Fruit fly (Drosophila melanogaster) whole organism, pupa: ENCODE data around the gene lilli.

Experiments
- CG10348 ChIP-seq: fragments of 200-800 bp; sonication (Bioruptor generic); IDR thresholded peaks from 2 replicates; pipeline ENCODE4 v1.3.6; 2022; ENCODE audit warnings: missing biosample characterization, missing genetic modification characterization
- CG12605 ChIP-seq: fragments of 200-800 bp; sonication (Bioruptor generic); IDR thresholded peaks from 2 replicates; pipeline ENCODE4 v1.3.6; 2022; ENCODE audit warnings: missing biosample characterization, missing genetic modification characterization
- CG13204 ChIP-seq: fragments of 200-800 bp; sonication (Bioruptor generic); optimal IDR thresholded peaks from 2 replicates; lab custom pipeline; 2018; ENCODE audit warnings: missing biosample characterization, mild to moderate bottlenecking, missing genetic modification characterization, moderate library complexity
- CG14655 ChIP-seq: fragments of 200-800 bp; sonication (Bioruptor generic); optimal IDR thresholded peaks from 3 replicates; lab custom pipeline; 2017; ENCODE audit warnings: mild to moderate bottlenecking, missing biosample characterization, missing genetic modification reagents, missing genetic modification characterization
- CG15710 ChIP-seq: fragments of 200-800 bp; sonication (Bioruptor generic); optimal IDR thresholded peaks from 2 replicates; lab custom pipeline; 2018; ENCODE audit warnings: missing biosample characterization, mild to moderate bottlenecking, missing genetic modification characterization, moderate library complexity
- CG17806 ChIP-seq: fragments of 200-800 bp; sonication (Bioruptor generic); optimal IDR thresholded peaks from 2 replicates; lab custom pipeline; 2018; ENCODE audit warnings: missing biosample characterization, mild to moderate bottlenecking, missing genetic modification characterization, moderate library complexity
- CG32121 ChIP-seq: fragments of 200-800 bp; sonication (Bioruptor generic); IDR thresholded peaks from 2 replicates; pipeline ENCODE4 v1.3.6; 2022; ENCODE audit warnings: missing biosample characterization, missing genetic modification characterization
- CG34367 ChIP-seq: fragments of 200-800 bp; sonication (Bioruptor generic); optimal IDR thresholded peaks from 2 replicates; lab custom pipeline; 2018; ENCODE audit warnings: missing biosample characterization, mild to moderate bottlenecking, missing genetic modification characterization
- CG4496 ChIP-seq: fragments of 200-800 bp; sonication (Bioruptor generic); IDR thresholded peaks from 3 replicates; pipeline ENCODE4 v1.3.6; 2022; ENCODE audit warnings: missing biosample characterization, missing genetic modification characterization
- CG8159 ChIP-seq: fragments of 200-800 bp; sonication (Bioruptor generic); optimal IDR thresholded peaks from 3 replicates; lab custom pipeline; 2018; ENCODE audit warnings: missing biosample characterization, mild to moderate bottlenecking, missing genetic modification characterization, moderate library complexity
- CG8301 ChIP-seq: fragments of 200-800 bp; sonication (Bioruptor generic); optimal IDR thresholded peaks from 2 replicates; lab custom pipeline; 2018; ENCODE audit warnings: missing biosample characterization, mild to moderate bottlenecking, missing genetic modification characterization
- CG9948 ChIP-seq: fragments of 200-800 bp; sonication (Bioruptor generic); optimal IDR thresholded peaks from 2 replicates; lab custom pipeline; 2018; ENCODE audit warnings: missing biosample characterization, mild to moderate bottlenecking, missing genetic modification characterization, moderate library complexity
- D1 ChIP-seq: fragments of 200-800 bp; sonication (Bioruptor generic); optimal IDR thresholded peaks from 2 replicates; lab custom pipeline; 2018; ENCODE audit warnings: missing biosample characterization, mild to moderate bottlenecking, missing genetic modification characterization, moderate library complexity
- EcR ChIP-seq: fragments of 200-800 bp; sonication (Bioruptor generic); optimal IDR thresholded peaks from 3 replicates; lab custom pipeline; 2019; ENCODE audit warnings: missing biosample characterization, missing genetic modification characterization, mild to moderate bottlenecking, moderate library complexity, missing genetic modification reagents
- Ets98B ChIP-seq: fragments of 200-800 bp; sonication (Bioruptor generic); IDR thresholded peaks from 2 replicates; pipeline ENCODE4 v1.3.6; 2022; ENCODE audit warnings: missing biosample characterization, missing genetic modification characterization
- Pif1A ChIP-seq: fragments of 200-800 bp; sonication (Bioruptor generic); optimal IDR thresholded peaks from 3 replicates; lab custom pipeline; 2016; ENCODE audit warnings: missing biosample characterization, missing genetic modification characterization
- Pif1B ChIP-seq: fragments of 200-800 bp; sonication (Bioruptor generic); optimal IDR thresholded peaks from 3 replicates; lab custom pipeline; 2016; ENCODE audit warnings: missing biosample characterization, missing genetic modification characterization
- Snoo ChIP-seq: fragments of 200-800 bp; sonication (Bioruptor generic); optimal IDR thresholded peaks from 3 replicates; lab custom pipeline; 2017; ENCODE audit warnings: missing biosample characterization, mild to moderate bottlenecking, missing genetic modification characterization, inconsistent platforms
- fd96Ca ChIP-seq: fragments of 200-800 bp; sonication (Bioruptor generic); IDR thresholded peaks from 3 replicates; pipeline ENCODE4 v1.3.6; 2022; ENCODE audit warnings: missing biosample characterization, missing genetic modification characterization
- gl ChIP-seq: fragments of 200-800 bp; sonication (Bioruptor generic); optimal IDR thresholded peaks from 2 replicates; lab custom pipeline; 2018; ENCODE audit warnings: missing biosample characterization, mild to moderate bottlenecking, missing genetic modification characterization
- rn ChIP-seq: fragments of 200-800 bp; sonication (Bioruptor generic); IDR thresholded peaks from 2 replicates; pipeline ENCODE4 v1.3.6; 2022; ENCODE audit warnings: missing biosample characterization, missing genetic modification characterization

Gene lilli

DNA sequence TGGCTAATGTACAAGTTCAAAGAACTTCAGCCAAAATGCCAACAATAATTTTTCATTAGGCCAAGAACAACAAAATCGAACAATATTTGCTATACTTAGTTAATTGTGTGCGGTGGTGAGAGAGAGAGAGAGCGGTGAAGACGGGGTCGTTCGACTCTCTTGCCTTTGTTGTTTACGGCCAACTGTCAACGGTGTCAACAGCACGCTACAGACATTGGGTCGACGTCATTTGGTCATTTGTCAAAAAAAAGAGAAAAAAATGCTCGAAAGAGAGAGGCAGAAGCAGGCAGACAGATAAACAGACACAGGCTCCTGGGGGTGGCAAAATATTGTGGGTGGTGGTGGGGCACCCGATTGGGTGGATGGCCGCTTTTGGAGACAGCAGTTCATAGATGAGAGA lies 23.8 kb downstream of the lilli start:
- TF ChIP-seq EcR (GFP tag; lab: Kevin White, UChicago) (no peak), CG8301 (tag; lab: Kevin White, UChicago) (no peak), Snoo (tag; lab: Kevin White, UChicago) (no peak), fd96Ca (GFP tag; lab: Robert Waterston, UW) (no peak), rn (GFP tag; lab: Robert Waterston, UW) (no peak), CG14655 (GFP tag; lab: Kevin White, UChicago) (no peak), gl (tag; lab: Kevin White, UChicago) (no peak), CG13204 (GFP tag; lab: Kevin White, UChicago) (no peak)

DNA sequence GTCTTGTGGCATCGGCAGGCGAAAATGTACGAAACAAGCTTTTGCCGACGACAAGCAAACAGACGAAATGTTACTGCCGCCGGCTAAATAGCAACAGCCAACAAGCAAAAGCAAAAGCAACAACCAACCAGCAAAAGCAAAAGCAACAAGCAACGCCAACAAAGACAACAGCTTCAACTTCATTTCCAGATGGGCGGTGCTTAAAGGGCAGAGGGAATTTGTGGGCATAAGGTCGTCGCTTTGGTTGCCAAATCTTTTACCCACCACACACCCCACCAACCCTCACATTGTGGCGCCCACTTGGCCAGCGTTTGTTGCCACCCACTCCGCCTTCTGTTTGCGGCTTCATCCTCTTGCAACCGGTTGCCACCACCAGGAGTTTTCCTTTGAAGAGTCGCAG lies 25.2 kb downstream of the lilli start:
- TF ChIP-seq CG15710 (tag; lab: Kevin White, UChicago) (no peak), CG10348 (GFP tag; lab: Robert Waterston, UW) (no peak), CG34367 (tag; lab: Kevin White, UChicago) (no peak), CG17806 (tag; lab: Kevin White, UChicago) (no peak), CG32121 (GFP tag; lab: Robert Waterston, UW) (no peak), fd96Ca (GFP tag; lab: Robert Waterston, UW) (no peak), CG13204 (GFP tag; lab: Kevin White, UChicago) (no peak), D1 (no peak), gl (tag; lab: Kevin White, UChicago) (no peak), CG4496 (no peak), Pif1B (GFP tag; lab: Kevin White, UChicago) (no peak), CG9948 (tag; lab: Kevin White, UChicago) (no peak), CG12605 (GFP tag; lab: Robert Waterston, UW) (no peak), Ets98B (GFP tag; lab: Robert Waterston, UW) (no peak), EcR (GFP tag; lab: Kevin White, UChicago) (no peak), Snoo (tag; lab: Kevin White, UChicago) (no peak), rn (GFP tag; lab: Robert Waterston, UW) (no peak)

DNA sequence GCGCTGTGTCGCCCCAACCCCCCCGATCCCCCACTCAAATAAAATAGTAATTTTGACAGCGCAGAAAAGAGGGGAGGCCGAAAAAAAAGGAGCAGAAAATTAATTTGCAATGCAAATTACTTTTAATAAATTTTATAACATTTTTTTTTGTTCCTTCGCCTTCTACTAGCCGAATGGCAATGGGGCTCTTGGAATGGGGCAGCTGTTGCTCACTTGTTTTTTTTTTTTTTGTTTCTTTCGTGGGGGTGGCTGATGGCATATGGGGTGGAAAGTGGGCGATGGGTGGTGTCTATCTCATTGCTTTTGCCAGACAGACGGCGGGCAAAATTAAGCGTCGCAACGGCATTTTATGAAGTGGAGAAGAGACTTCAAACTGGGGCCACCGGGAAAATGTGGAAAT lies 34.9 kb downstream of the lilli start:
- TF ChIP-seq CG10348 (GFP tag; lab: Robert Waterston, UW) (no peak), CG32121 (GFP tag; lab: Robert Waterston, UW) (no peak), CG17806 (tag; lab: Kevin White, UChicago) (no peak), CG8301 (tag; lab: Kevin White, UChicago) (no peak), Pif1A (GFP tag; lab: Kevin White, UChicago) (no peak), EcR (GFP tag; lab: Kevin White, UChicago) (no peak)

DNA sequence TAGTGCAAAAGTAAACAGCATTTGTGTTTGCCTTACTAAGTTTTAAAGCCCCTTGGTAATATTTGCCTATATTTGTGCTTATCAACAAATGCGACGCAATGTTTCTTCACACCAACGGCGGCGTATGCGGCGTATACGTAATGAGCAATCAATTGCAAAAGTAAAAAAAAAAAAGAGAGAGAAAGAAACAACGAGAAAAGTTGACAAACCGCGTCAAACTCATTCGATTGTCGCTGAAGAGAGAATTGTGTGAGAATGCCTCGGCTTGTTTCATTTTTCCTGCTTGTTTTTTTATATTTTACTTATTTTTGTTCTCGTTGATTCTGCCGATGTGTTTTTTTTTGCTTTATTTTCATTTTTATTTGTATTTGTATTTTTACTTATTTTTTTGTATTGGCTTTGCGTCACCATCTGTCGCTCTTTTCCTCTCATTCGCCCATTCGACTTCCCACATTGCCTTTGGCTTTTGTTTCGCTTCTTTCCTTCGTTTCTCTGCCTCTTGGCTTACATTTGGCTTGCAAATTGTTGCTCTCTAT lies 38.6 kb downstream of the lilli start:
- no peak for TF ChIP-seq CG10348 (GFP tag; lab: Robert Waterston, UW)
- TF ChIP-seq CG14655 (GFP tag; lab: Kevin White, UChicago) = peak; percentile 92
- peak; percentile 87 for TF ChIP-seq CG8301 (tag; lab: Kevin White, UChicago)
- TF ChIP-seq CG32121 (GFP tag; lab: Robert Waterston, UW) = peak; percentile 96
- peak; percentile 98 for TF ChIP-seq CG4496
- peak; percentile 97 for TF ChIP-seq CG13204 (GFP tag; lab: Kevin White, UChicago)
- peak; percentile 90 for TF ChIP-seq rn (GFP tag; lab: Robert Waterston, UW)
- peak; percentile 96 for TF ChIP-seq CG34367 (tag; lab: Kevin White, UChicago)
- peak; percentile 92 for TF ChIP-seq fd96Ca (GFP tag; lab: Robert Waterston, UW)
- peak; percentile 95 for TF ChIP-seq Ets98B (GFP tag; lab: Robert Waterston, UW)
- TF ChIP-seq CG12605 (GFP tag; lab: Robert Waterston, UW) = peak; percentile 100
- TF ChIP-seq gl (tag; lab: Kevin White, UChicago) = peak; percentile 99
- peak; percentile 95 for TF ChIP-seq Pif1A (GFP tag; lab: Kevin White, UChicago)
- peak; percentile 91 for TF ChIP-seq D1
- peak; percentile 59 for TF ChIP-seq EcR (GFP tag; lab: Kevin White, UChicago)
- peak; percentile 88 for TF ChIP-seq Pif1B (GFP tag; lab: Kevin White, UChicago)
- TF ChIP-seq CG17806 (tag; lab: Kevin White, UChicago) = peak; percentile 91
- peak; percentile 91 for TF ChIP-seq CG9948 (tag; lab: Kevin White, UChicago)
- TF ChIP-seq CG15710 (tag; lab: Kevin White, UChicago) = peak; percentile 96
- peak; percentile 93 for TF ChIP-seq CG8159 (tag; lab: Kevin White, UChicago)
- TF ChIP-seq Snoo (tag; lab: Kevin White, UChicago) = peak; percentile 87

DNA sequence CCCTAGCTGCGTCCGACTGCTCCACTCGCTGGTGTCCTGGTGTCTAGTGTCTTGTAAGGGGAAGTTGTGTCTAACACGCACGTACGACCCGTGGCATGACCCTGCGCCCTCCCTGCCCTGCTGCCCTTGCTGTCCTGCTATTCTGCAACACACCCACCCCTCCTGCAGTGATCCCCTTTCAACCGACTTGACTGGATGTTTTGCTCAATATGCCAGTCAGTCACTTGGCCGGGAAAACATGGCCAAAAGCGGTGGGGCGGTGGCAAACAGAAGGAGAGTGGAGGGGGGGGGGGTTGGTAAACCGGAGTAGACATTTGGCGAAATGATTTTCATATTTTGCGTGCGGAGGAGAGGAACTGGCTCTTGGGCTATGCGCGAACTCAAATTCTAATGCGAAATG lies 44.9 kb downstream of the lilli start:
- TF ChIP-seq Pif1B (GFP tag; lab: Kevin White, UChicago) = no peak
- no peak for TF ChIP-seq Pif1A (GFP tag; lab: Kevin White, UChicago)
- no peak for TF ChIP-seq CG9948 (tag; lab: Kevin White, UChicago)
- TF ChIP-seq CG8301 (tag; lab: Kevin White, UChicago) = no peak
- no peak for TF ChIP-seq CG14655 (GFP tag; lab: Kevin White, UChicago)
- no peak for TF ChIP-seq CG4496
- no peak for TF ChIP-seq CG12605 (GFP tag; lab: Robert Waterston, UW)

DNA sequence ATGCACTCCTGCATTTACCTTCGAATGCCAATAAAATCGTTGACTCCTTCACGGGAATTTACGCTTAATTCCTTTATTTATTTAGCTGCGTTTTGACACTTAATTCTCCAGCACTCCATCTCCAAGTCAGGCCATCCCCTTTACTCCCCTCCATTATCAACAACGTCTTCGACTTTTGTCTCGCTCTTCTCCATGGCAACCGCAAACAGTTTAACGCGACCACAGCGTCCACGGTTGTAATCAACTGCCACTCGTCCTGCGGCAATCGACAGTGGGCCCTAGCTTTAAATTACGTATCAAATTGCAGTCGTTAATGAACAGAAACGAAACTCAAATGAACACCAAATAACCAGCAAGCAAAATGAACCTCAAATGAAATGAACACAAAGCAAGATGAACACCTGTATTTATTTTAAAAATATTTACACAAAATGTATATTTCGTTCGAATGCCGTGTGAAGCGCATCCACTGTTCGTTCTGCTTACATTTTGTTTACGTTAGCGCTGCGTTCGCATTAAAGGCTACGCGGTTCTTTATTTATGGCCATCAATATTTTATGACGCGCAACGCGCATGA lies 45.9 kb downstream of the lilli start:
- TF ChIP-seq Pif1A (GFP tag; lab: Kevin White, UChicago) (peak; percentile 82), CG12605 (GFP tag; lab: Robert Waterston, UW) (peak; percentile 37; the same call in 1 of the 2 replicates), CG34367 (tag; lab: Kevin White, UChicago) (peak; percentile 78), Pif1B (GFP tag; lab: Kevin White, UChicago) (peak; percentile 74), fd96Ca (GFP tag; lab: Robert Waterston, UW) (no peak), Snoo (tag; lab: Kevin White, UChicago) (peak; percentile 41), Ets98B (GFP tag; lab: Robert Waterston, UW) (no peak; the same call in 1 of the 2 replicates), CG14655 (GFP tag; lab: Kevin White, UChicago) (peak; percentile 71), CG13204 (GFP tag; lab: Kevin White, UChicago) (peak; percentile 68), CG32121 (GFP tag; lab: Robert Waterston, UW) (no peak), CG9948 (tag; lab: Kevin White, UChicago) (peak; percentile 75), CG8301 (tag; lab: Kevin White, UChicago) (peak; percentile 51), CG10348 (GFP tag; lab: Robert Waterston, UW) (no peak), gl (tag; lab: Kevin White, UChicago) (peak; percentile 63), CG15710 (tag; lab: Kevin White, UChicago) (peak; percentile 80), D1 (peak; percentile 56), EcR (GFP tag; lab: Kevin White, UChicago) (peak; percentile 68), CG17806 (tag; lab: Kevin White, UChicago) (peak; percentile 82), rn (GFP tag; lab: Robert Waterston, UW) (no peak), CG4496 (peak; percentile 39; the same call in 2 of the 3 replicates), CG8159 (tag; lab: Kevin White, UChicago) (peak; percentile 85)
